Worm (Caenorhabditis elegans) whole organism, midembryonic: ENCODE data around the gene Y54E2A.10.

Experiments
- T22C8.4 ChIP-seq: fragments of 200-800 bp; sonication (Bioruptor generic); IDR thresholded peaks from 2 replicates; pipeline ENCODE4 v1.3.6; 2022; ENCODE audit warnings: missing genetic modification characterization, missing compliant biosample characterization
- cog-1 ChIP-seq: sonication (generic microtip); optimal IDR thresholded peaks from 2 replicates; lab custom pipeline; 2016; ENCODE audit warnings: missing genetic modification characterization, missing compliant biosample characterization
- flt-1 ChIP-seq: fragments of 200-800 bp; sonication (Bioruptor generic); IDR thresholded peaks from 2 replicates; pipeline ENCODE4 v1.3.6; 2022; ENCODE audit warnings: missing genetic modification characterization, missing compliant biosample characterization
- klf-2 ChIP-seq: fragments of 200-800 bp; sonication (Bioruptor generic); conservative IDR thresholded peaks from 2 replicates; pipeline ENCODE4 v1.3.6; 2022; ENCODE audit warnings: missing genetic modification reagents, missing genetic modification characterization, missing compliant biosample characterization
- med-1 ChIP-seq: sonication (generic microtip); optimal IDR thresholded peaks from 2 replicates; lab custom pipeline; 2017; ENCODE audit warnings: missing genetic modification characterization, mild to moderate bottlenecking, missing compliant biosample characterization, antibody characterized with exemption, missing genetic modification reagents; ENCODE audit not compliant: insufficient read depth
- tab-1 ChIP-seq: fragments of 200-800 bp; sonication (Bioruptor generic); IDR thresholded peaks from 2 replicates; pipeline ENCODE4 v1.3.6; 2022; ENCODE audit warnings: missing genetic modification characterization, missing compliant biosample characterization
- ztf-23 ChIP-seq: fragments of 200-800 bp; sonication (Bioruptor generic); IDR thresholded peaks from 2 replicates; pipeline ENCODE4 v1.3.6; 2022; ENCODE audit warnings: missing genetic modification reagents, missing genetic modification characterization, missing compliant biosample characterization
- ztf-29 ChIP-seq: fragments of 200-800 bp; sonication (Bioruptor generic); IDR thresholded peaks from 2 replicates; pipeline ENCODE4 v1.3.6; 2022; ENCODE audit warnings: missing genetic modification reagents, missing genetic modification characterization, missing compliant biosample characterization

DNA sequence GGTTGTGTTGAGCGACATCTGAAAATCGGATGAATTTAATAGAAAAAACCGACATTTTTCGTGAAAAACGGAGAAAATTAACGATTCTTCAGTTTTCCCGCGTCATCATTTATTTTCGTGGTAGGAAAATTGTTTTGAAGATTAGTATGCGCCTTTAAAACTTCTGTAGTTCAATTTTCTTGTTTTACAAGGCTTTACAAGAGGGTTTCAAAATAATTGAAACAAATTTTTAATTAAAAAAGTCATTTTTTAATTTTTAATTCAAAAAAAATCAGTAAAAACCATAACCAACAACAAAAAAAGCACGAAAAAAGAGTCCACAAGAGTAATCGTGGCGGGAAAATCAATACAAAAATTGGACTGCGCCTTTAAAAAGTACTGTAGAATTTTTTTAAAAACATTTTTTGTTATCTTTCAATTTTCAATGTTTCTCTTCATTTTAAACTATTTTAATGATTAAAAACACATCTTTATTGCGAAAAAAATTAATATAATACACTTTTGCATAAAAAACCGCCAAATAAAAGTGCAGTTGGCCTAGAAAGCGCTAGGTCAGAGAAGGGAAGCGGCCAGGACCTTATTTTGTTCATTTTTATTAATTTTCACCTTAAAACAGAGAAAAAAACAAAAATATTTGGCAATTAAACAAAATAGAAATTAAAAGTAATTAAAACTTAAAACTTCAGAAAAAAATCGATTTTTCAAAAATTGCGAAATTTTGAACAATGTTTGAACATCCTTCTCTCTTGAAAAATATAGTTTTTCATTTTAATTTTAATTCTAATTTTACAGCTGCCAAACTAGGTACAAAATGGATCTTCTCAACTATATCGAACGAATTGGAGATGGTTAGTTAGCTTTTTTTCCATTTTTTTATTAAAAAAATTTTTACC lies 36.7 kb upstream of the Y54E2A.10 start, which contains the start of the genes tac-1 and Y54E2A.4:
- TF ChIP-seq flt-1 (GFP tag; lab: Robert Waterston, UW) = no peak
- TF ChIP-seq ztf-29 (GFP tag; lab: Robert Waterston, UW) = no peak
- TF ChIP-seq tab-1 (GFP tag; lab: Robert Waterston, UW) = no peak
- TF ChIP-seq T22C8.4 = no peak
- TF ChIP-seq klf-2 (GFP tag; lab: Robert Waterston, UW) = no peak
- TF ChIP-seq cog-1 (tag; lab: Kevin White, UChicago) = no peak
- no peak for TF ChIP-seq ztf-23 (GFP tag; lab: Robert Waterston, UW)
- TF ChIP-seq med-1 (GFP tag; lab: Kevin White, UChicago) = no peak
